Worm (Caenorhabditis elegans) whole organism, L1 larva: Measurements from ENCODE around the gene nta-1.

Experiments used
- pqm-1 ChIP-seq: sonication (generic microtip); optimal IDR thresholded peaks from 3 replicates; lab custom pipeline; 2017; ENCODE audit warnings: missing biosample characterization, missing genetic modification characterization
- unc-62 ChIP-seq: fragments of 150-350 bp; optimal IDR thresholded peaks from 2 replicates; lab custom pipeline; 2014; ENCODE audit warnings: missing biosample characterization, missing genetic modification reagents, missing genetic modification characterization

DNA sequence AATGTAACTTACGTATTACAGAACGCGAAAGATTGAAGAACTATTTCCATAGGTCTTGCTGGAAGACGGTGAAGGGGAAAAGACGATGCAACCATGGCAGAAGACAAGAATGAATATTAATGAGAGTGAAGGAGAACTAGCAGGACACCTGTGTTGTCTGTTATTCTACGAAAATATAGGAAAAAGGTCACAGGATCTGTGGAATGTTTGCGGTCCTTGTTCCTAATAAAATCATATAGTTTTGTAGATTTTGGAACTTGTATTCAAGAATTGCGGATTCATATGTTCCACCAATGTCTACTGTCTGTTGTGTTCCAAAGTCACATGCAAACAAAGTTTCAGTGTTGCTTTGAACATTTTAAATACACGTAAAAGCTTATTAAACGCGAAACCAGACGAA, 8.6 kb upstream of the nta-1 start, which contains the start of gene sdz-11:
- TF ChIP-seq unc-62 (GFP tag; lab: Kevin White, UChicago) (no peak), pqm-1 (no peak)
